Fruit fly (Drosophila melanogaster): ENCODE measurements around the gene Cyp12a4.

- TF ChIP-seq pan (optimal IDR thresholded peaks at IDR 0.05) (no peak), Dll (optimal IDR thresholded peaks at IDR 0.05) (no peak), usp (GFP tag; optimal IDR thresholded peaks at IDR 0.05) (no peak), psq (optimal IDR thresholded peaks at IDR 0.05) (no peak)
These were observed 30.0 kb downstream of the Cyp12a4 start for dm6 chr3R:19164873-19165456.

Measured in whole organism.